Fruit fly (Drosophila melanogaster) whole organism, embryonic: Measurements from ENCODE around the gene Obp99c.
A peak's percentile ranks its signal among the peaks of the same experiment; 100 is the strongest.

ENCODE experiments used
- Asciz ChIP-seq: fragments of 200-800 bp; sonication (Bioruptor generic); optimal IDR thresholded peaks from 2 replicates; lab custom pipeline; 2017; ENCODE audit warnings: missing biosample characterization, mild to moderate bottlenecking, missing genetic modification characterization, missing genetic modification reagents
- BtbVII ChIP-seq: fragments of 200-800 bp; sonication (Bioruptor generic); optimal IDR thresholded peaks from 3 replicates; lab custom pipeline; 2017; ENCODE audit warnings: missing biosample characterization, mild to moderate bottlenecking, missing genetic modification characterization
- CG10267 ChIP-seq: fragments of 200-800 bp; sonication (Bioruptor generic); optimal IDR thresholded peaks from 2 replicates; lab custom pipeline; 2018; ENCODE audit warnings: missing biosample characterization, mild to moderate bottlenecking, missing genetic modification characterization, moderate library complexity
- CG10274 ChIP-seq: fragments of 200-800 bp; sonication (Bioruptor generic); optimal IDR thresholded peaks from 3 replicates; lab custom pipeline; 2017; ENCODE audit warnings: missing biosample characterization, mild to moderate bottlenecking, missing genetic modification characterization
- CG10431 ChIP-seq: fragments of 200-800 bp; sonication (Bioruptor generic); optimal IDR thresholded peaks from 3 replicates; lab custom pipeline; 2018; ENCODE audit warnings: missing biosample characterization, mild to moderate bottlenecking, missing genetic modification characterization
- CG11398 ChIP-seq: fragments of 200-800 bp; sonication (Bioruptor generic); optimal IDR thresholded peaks from 2 replicates; lab custom pipeline; 2016; ENCODE audit warnings: missing biosample characterization, missing genetic modification characterization
- CG12236 ChIP-seq: fragments of 200-800 bp; sonication (Bioruptor generic); optimal IDR thresholded peaks from 2 replicates; lab custom pipeline; 2016; ENCODE audit warnings: missing biosample characterization, missing genetic modification characterization
- CG12744 ChIP-seq: fragments of 200-800 bp; sonication (Bioruptor generic); optimal IDR thresholded peaks from 2 replicates; lab custom pipeline; 2016; ENCODE audit warnings: missing biosample characterization, missing genetic modification characterization
- CG14710 ChIP-seq: fragments of 200-800 bp; sonication (Bioruptor generic); optimal IDR thresholded peaks from 3 replicates; lab custom pipeline; 2019; ENCODE audit warnings: missing biosample characterization, mild to moderate bottlenecking, missing genetic modification characterization, moderate library complexity
- CG17612 ChIP-seq: fragments of 200-800 bp; sonication (Bioruptor generic); IDR thresholded peaks from 2 replicates; pipeline ENCODE4 v1.3.6; 2022; ENCODE audit warnings: missing biosample characterization, missing genetic modification characterization
- CG18262 ChIP-seq: fragments of 200-800 bp; optimal IDR thresholded peaks from 3 replicates; lab custom pipeline; 2019; ENCODE audit warnings: missing biosample characterization, mild to moderate bottlenecking, missing genetic modification characterization, moderate library complexity
- CG2116 ChIP-seq: fragments of 200-800 bp; sonication (Bioruptor generic); optimal IDR thresholded peaks from 3 replicates; lab custom pipeline; 2018; ENCODE audit warnings: missing biosample characterization, mild to moderate bottlenecking, missing genetic modification characterization
- CG31224 ChIP-seq: fragments of 200-800 bp; sonication (Bioruptor generic); IDR thresholded peaks from 2 replicates; pipeline ENCODE4 v1.3.6; 2022; ENCODE audit warnings: missing biosample characterization, missing genetic modification characterization
- CG3163 ChIP-seq: fragments of 200-800 bp; sonication (Bioruptor generic); optimal IDR thresholded peaks from 3 replicates; lab custom pipeline; 2016; ENCODE audit warnings: missing biosample characterization, missing genetic modification characterization
- CG34224 ChIP-seq: fragments of 200-800 bp; sonication (Bioruptor generic); IDR thresholded peaks from 3 replicates; pipeline ENCODE4 v1.3.6; 2022; ENCODE audit warnings: missing biosample characterization, missing genetic modification characterization; ENCODE audit not compliant: partially characterized antibody
- CG4360 ChIP-seq: fragments of 200-800 bp; sonication (Bioruptor generic); IDR thresholded peaks from 2 replicates; pipeline ENCODE4 v1.3.6; 2022; ENCODE audit warnings: missing biosample characterization, missing genetic modification characterization
- CG43689 ChIP-seq: fragments of 200-800 bp; sonication (Bioruptor generic); IDR thresholded peaks from 2 replicates; pipeline ENCODE4 v1.3.6; 2022; ENCODE audit warnings: missing biosample characterization, missing genetic modification characterization
- CG4404 ChIP-seq: fragments of 200-800 bp; sonication (Bioruptor generic); IDR thresholded peaks from 2 replicates; pipeline ENCODE4 v1.3.6; 2022; ENCODE audit warnings: missing biosample characterization, missing genetic modification characterization
- CG6689 ChIP-seq: fragments of 200-800 bp; sonication (Bioruptor generic); IDR thresholded peaks from 2 replicates; pipeline ENCODE4 v1.3.6; 2022; ENCODE audit warnings: missing biosample characterization, missing genetic modification characterization
- CG6813 ChIP-seq: fragments of 200-800 bp; sonication (Bioruptor generic); optimal IDR thresholded peaks from 2 replicates; lab custom pipeline; 2017; ENCODE audit warnings: missing biosample characterization, missing genetic modification characterization, mild to moderate bottlenecking, moderate library complexity, missing genetic modification reagents
- CG8089 ChIP-seq: fragments of 200-800 bp; sonication (Bioruptor generic); optimal IDR thresholded peaks from 3 replicates; lab custom pipeline; 2016; ENCODE audit warnings: missing biosample characterization, missing genetic modification characterization
- Dip3 ChIP-seq: fragments of 200-800 bp; sonication (Bioruptor generic); optimal IDR thresholded peaks from 3 replicates; lab custom pipeline; 2016; ENCODE audit warnings: missing biosample characterization, missing genetic modification characterization
- Doc2 ChIP-seq: fragments of 200-800 bp; sonication (Bioruptor generic); IDR thresholded peaks from 2 replicates; pipeline ENCODE4 v1.3.6; 2022; ENCODE audit warnings: missing biosample characterization, missing genetic modification characterization
- HHEX ChIP-seq: fragments of 200-800 bp; sonication (Bioruptor generic); optimal IDR thresholded peaks from 3 replicates; lab custom pipeline; 2017; ENCODE audit warnings: missing biosample characterization, mild to moderate bottlenecking, missing genetic modification characterization, missing genetic modification reagents
- MBD-R2 ChIP-seq: fragments of 200-800 bp; sonication (Bioruptor generic); IDR thresholded peaks from 2 replicates; pipeline ENCODE4 v1.3.6; 2022; ENCODE audit warnings: missing biosample characterization, missing genetic modification characterization
- Nf-YA ChIP-seq: fragments of 200-800 bp; sonication (Bioruptor generic); IDR thresholded peaks from 2 replicates; pipeline ENCODE4 v1.3.6; 2022; ENCODE audit warnings: missing biosample characterization, missing genetic modification characterization
- Ssrp ChIP-seq: fragments of 200-800 bp; sonication (Bioruptor generic); optimal IDR thresholded peaks from 2 replicates; lab custom pipeline; 2018; ENCODE audit warnings: missing biosample characterization, mild to moderate bottlenecking, missing genetic modification characterization, moderate library complexity
- Usf ChIP-seq: fragments of 200-800 bp; sonication (Bioruptor generic); optimal IDR thresholded peaks from 2 replicates; lab custom pipeline; 2017; ENCODE audit warnings: missing genotype, missing biosample characterization, missing genetic modification characterization
- ara ChIP-seq: fragments of 200-800 bp; sonication (Bioruptor generic); IDR thresholded peaks from 2 replicates; pipeline ENCODE4 v1.3.6; 2022; ENCODE audit warnings: missing biosample characterization, missing genetic modification characterization
- ase ChIP-seq: fragments of 200-800 bp; sonication (Bioruptor generic); IDR thresholded peaks from 3 replicates; pipeline ENCODE4 v1.3.6; 2022; ENCODE audit warnings: missing biosample characterization, missing genetic modification characterization
- bowl ChIP-seq: fragments of 200-800 bp; sonication (Bioruptor generic); IDR thresholded peaks from 2 replicates; pipeline ENCODE4 v1.3.6; 2022; ENCODE audit warnings: missing biosample characterization, missing genetic modification characterization
- dan ChIP-seq: fragments of 200-800 bp; sonication (Bioruptor generic); IDR thresholded peaks from 2 replicates; pipeline ENCODE4 v1.3.6; 2022; ENCODE audit warnings: missing biosample characterization, missing genetic modification characterization
- emc ChIP-seq: fragments of 200-800 bp; sonication (Bioruptor generic); optimal IDR thresholded peaks from 2 replicates; lab custom pipeline; 2016; ENCODE audit warnings: missing biosample characterization, missing genetic modification characterization
- ewg ChIP-seq: fragments of 200-800 bp; sonication (Bioruptor generic); optimal IDR thresholded peaks from 3 replicates; lab custom pipeline; 2017; ENCODE audit warnings: mild to moderate bottlenecking, missing biosample characterization, missing genetic modification reagents, missing genetic modification characterization
- gcm ChIP-seq: fragments of 200-800 bp; sonication (Bioruptor generic); optimal IDR thresholded peaks from 2 replicates; lab custom pipeline; 2019; ENCODE audit warnings: missing biosample characterization, mild to moderate bottlenecking, missing genetic modification characterization, moderate library complexity
- gcm2 ChIP-seq: fragments of 200-800 bp; sonication (Bioruptor generic); optimal IDR thresholded peaks from 2 replicates; lab custom pipeline; 2016; ENCODE audit warnings: missing biosample characterization, missing genetic modification characterization
- gro ChIP-seq: fragments of 200-800 bp; sonication (Bioruptor generic); optimal IDR thresholded peaks from 2 replicates; lab custom pipeline; 2016; ENCODE audit warnings: missing biosample characterization, missing genetic modification characterization
- hbn ChIP-seq: fragments of 200-800 bp; sonication (Bioruptor generic); IDR thresholded peaks from 2 replicates; pipeline ENCODE4 v1.3.6; 2022; ENCODE audit warnings: missing biosample characterization, missing genetic modification characterization; ENCODE audit not compliant: partially characterized antibody
- mld ChIP-seq: fragments of 200-800 bp; sonication (Bioruptor generic); IDR thresholded peaks from 3 replicates; pipeline ENCODE4 v1.3.6; 2022; ENCODE audit warnings: missing biosample characterization, missing genetic modification characterization; ENCODE audit not compliant: partially characterized antibody
- pita ChIP-seq: fragments of 200-800 bp; sonication (Bioruptor generic); optimal IDR thresholded peaks from 2 replicates; lab custom pipeline; 2017; ENCODE audit warnings: missing biosample characterization, mild to moderate bottlenecking, missing genetic modification characterization
- pzg ChIP-seq: fragments of 200-800 bp; sonication (Bioruptor generic); optimal IDR thresholded peaks from 3 replicates; lab custom pipeline; 2018; ENCODE audit warnings: missing biosample characterization, mild to moderate bottlenecking, missing genetic modification characterization, moderate library complexity
- salm ChIP-seq: fragments of 200-800 bp; sonication (Bioruptor generic); optimal IDR thresholded peaks from 2 replicates; lab custom pipeline; 2018; ENCODE audit warnings: missing biosample characterization, mild to moderate bottlenecking, missing genetic modification characterization
- sens ChIP-seq: fragments of 200-800 bp; sonication (Bioruptor generic); peaks from one replicate; lab custom pipeline; 2016; ENCODE audit warnings: missing biosample characterization, missing genetic modification characterization
- shn ChIP-seq: fragments of 200-800 bp; sonication (Bioruptor generic); optimal IDR thresholded peaks from 3 replicates; lab custom pipeline; 2016; ENCODE audit warnings: missing biosample characterization, missing genetic modification characterization
- sob ChIP-seq: fragments of 200-800 bp; sonication (Bioruptor generic); IDR thresholded peaks from 2 replicates; pipeline ENCODE4 v1.3.6; 2022; ENCODE audit warnings: missing biosample characterization, missing genetic modification characterization
- ssp ChIP-seq: fragments of 200-800 bp; sonication (Bioruptor generic); IDR thresholded peaks from 2 replicates; pipeline ENCODE4 v1.3.6; 2022; ENCODE audit warnings: missing biosample characterization, missing genetic modification characterization
- tll ChIP-seq, 2 experiments: fragments of 200-800 bp in 1 of 2; fragments of >200 bp in 1 of 2; sonication (Bioruptor generic) in 1 of 2; optimal IDR thresholded peaks; 2 replicates each; lab custom pipeline; 2017 to 2019; ENCODE audit warnings: missing biosample characterization in 2 of 2, missing genetic modification characterization in 2 of 2, mild to moderate bottlenecking in 1 of 2, moderate library complexity in 1 of 2
- tup ChIP-seq: fragments of 200-800 bp; sonication (Bioruptor generic); optimal IDR thresholded peaks from 2 replicates; lab custom pipeline; 2016; ENCODE audit warnings: missing biosample characterization, mild to moderate bottlenecking, missing genetic modification characterization, moderate library complexity
- unc-4 ChIP-seq: fragments of 200-800 bp; sonication (Bioruptor generic); IDR thresholded peaks from 2 replicates; pipeline ENCODE4 v1.3.6; 2022; ENCODE audit warnings: missing biosample characterization, missing genetic modification characterization; ENCODE audit not compliant: partially characterized antibody
- yki ChIP-seq: fragments of >200 bp; optimal IDR thresholded peaks from 3 replicates; lab custom pipeline; 2018

Obp99c gene

DNA sequence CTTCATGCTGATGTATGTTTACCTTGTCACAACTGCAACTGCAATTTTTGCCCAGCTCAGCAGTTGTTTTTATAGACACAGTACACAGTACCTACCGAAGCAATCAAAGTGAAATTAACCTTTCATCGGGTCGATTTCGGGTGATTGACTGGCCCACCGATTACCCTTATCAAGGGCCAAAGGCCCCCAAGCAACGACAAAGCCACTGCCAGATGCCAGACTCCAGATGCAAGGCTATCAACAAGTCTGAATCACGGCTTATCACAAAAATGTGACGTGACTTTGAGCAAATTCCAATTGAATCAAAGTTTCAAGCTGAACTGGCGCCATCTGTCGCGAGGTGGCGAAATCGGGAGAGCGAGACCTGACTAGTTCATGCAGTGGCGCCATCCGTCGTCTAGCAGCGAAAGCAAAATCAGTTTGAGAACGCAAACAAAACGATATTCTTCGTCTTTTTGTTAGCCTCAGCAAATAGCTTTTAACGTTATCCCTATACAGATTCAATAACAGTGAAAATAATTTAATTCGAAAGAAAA lies 27.7 kb upstream of the Obp99c start, which contains the start of gene Obp99b (continued):
- TF ChIP-seq CG18262 = peak; percentile 62
- peak; percentile 17; the same call in 1 of the 3 replicates for TF ChIP-seq CG34224 (GFP tag; lab: Robert Waterston, UW)
- TF ChIP-seq sob (GFP tag; lab: Robert Waterston, UW) = peak; percentile 79
- peak; percentile 80 for TF ChIP-seq ewg (GFP tag; lab: Kevin White, UChicago)
- peak; percentile 85 for TF ChIP-seq CG8089 (GFP tag; lab: Kevin White, UChicago)
- TF ChIP-seq CG6689 (GFP tag; lab: Robert Waterston, UW) = peak; percentile 76
- peak; percentile 87 for TF ChIP-seq CG10431
- TF ChIP-seq CG14710 (tag; lab: Kevin White, UChicago) = peak; percentile 42
- peak; percentile 20 for TF ChIP-seq CG3163 (GFP tag; lab: Kevin White, UChicago)
- TF ChIP-seq Doc2 (GFP tag; lab: Robert Waterston, UW) = 0 out of 2 replicates have a peak, but pooled peaks have one; percentile 34
- TF ChIP-seq bowl (GFP tag; lab: Robert Waterston, UW) = peak; percentile 63; the same call in 1 of the 2 replicates
- TF ChIP-seq Usf = peak; percentile 23
- peak; percentile 71 for TF ChIP-seq Nf-YA
- peak; percentile 82 for TF ChIP-seq CG6813 (GFP tag; lab: Kevin White, UChicago)
- peak; percentile 66 for TF ChIP-seq CG12236
- no peak for TF ChIP-seq unc-4 (GFP tag; lab: Robert Waterston, UW)
- peak; percentile 67 for TF ChIP-seq ssp (GFP tag; lab: Robert Waterston, UW)
- no peak for TF ChIP-seq gro (GFP tag; lab: Kevin White, UChicago)
- peak; percentile 3 for TF ChIP-seq CG12744 (GFP tag; lab: Kevin White, UChicago)
- peak; percentile 35 for TF ChIP-seq Ssrp (tag; lab: Kevin White, UChicago)
- peak; percentile 53 for TF ChIP-seq CG4404
- no peak for TF ChIP-seq dan (GFP tag; lab: Robert Waterston, UW)
- peak; percentile 33 for TF ChIP-seq tup (GFP tag; lab: Kevin White, UChicago)
- TF ChIP-seq CG4360 (GFP tag; lab: Robert Waterston, UW) = no peak
- peak; percentile 79 for TF ChIP-seq BtbVII
- peak; percentile 98 for TF ChIP-seq sens (GFP tag; lab: Kevin White, UChicago)
- peak; percentile 57; the same call in 1 of the 2 replicates for TF ChIP-seq CG17612
- TF ChIP-seq CG2116 (GFP tag; lab: Kevin White, UChicago) = peak; percentile 23
- no peak for TF ChIP-seq yki (lab: Kevin White, UChicago)
- no peak for TF ChIP-seq tll (GFP tag; optimal IDR thresholded peaks at IDR 0.05; lab: Kevin White, UChicago)
- TF ChIP-seq hbn (GFP tag; lab: Robert Waterston, UW) = no peak
- TF ChIP-seq CG10274 (GFP tag; lab: Kevin White, UChicago) = peak; percentile 72
- peak; percentile 87 for TF ChIP-seq HHEX
- TF ChIP-seq Dip3 = peak; percentile 3
- TF ChIP-seq MBD-R2 (GFP tag; lab: Robert Waterston, UW) = 0 out of 2 replicates have a peak, but pooled peaks have one; percentile 18
- peak; percentile 58 for TF ChIP-seq CG11398 (GFP tag; lab: Kevin White, UChicago)
- TF ChIP-seq gcm (GFP tag; lab: Kevin White, UChicago) = peak; percentile 58
- no peak for TF ChIP-seq pita (GFP tag; lab: Kevin White, UChicago)
- TF ChIP-seq gcm2 (GFP tag; lab: Kevin White, UChicago) = peak; percentile 35
- TF ChIP-seq ase (GFP tag; lab: Robert Waterston, UW) = peak; percentile 84; the same call in 2 of the 3 replicates
- peak; percentile 71 for TF ChIP-seq CG43689 (GFP tag; lab: Robert Waterston, UW)
- no peak for TF ChIP-seq pzg (GFP tag; lab: Kevin White, UChicago)
- TF ChIP-seq mld (GFP tag; lab: Robert Waterston, UW) = no peak
- peak; percentile 10 for TF ChIP-seq salm (tag; lab: Kevin White, UChicago)
- TF ChIP-seq ara (GFP tag; lab: Robert Waterston, UW) = peak; percentile 77
- TF ChIP-seq shn (GFP tag; lab: Kevin White, UChicago) = peak; percentile 89
- TF ChIP-seq Asciz (GFP tag; lab: Kevin White, UChicago) = peak; percentile 84
- TF ChIP-seq CG31224 (GFP tag; lab: Robert Waterston, UW) = peak; percentile 58; the same call in 1 of the 2 replicates
- peak; percentile 46 for TF ChIP-seq CG10267
- TF ChIP-seq emc (GFP tag; lab: Kevin White, UChicago) = no peak
